Fruit fly (Drosophila melanogaster): ENCODE results near the gene CG7130.

- TF ChIP-seq pan (optimal IDR thresholded peaks at IDR 0.05), result no peak
- TF ChIP-seq Abd-B (GFP tag; optimal IDR thresholded peaks at IDR 0.05), result no peak
- no peak for TF ChIP-seq lola (GFP tag; optimal IDR thresholded peaks at IDR 0.05)
- no peak for TF ChIP-seq CG32264 (GFP tag; optimal IDR thresholded peaks at IDR 0.05)
- TF ChIP-seq Dif (GFP tag; optimal IDR thresholded peaks at IDR 0.05; ENCODE audit: partially characterized antibody), result no peak
- no peak for TF ChIP-seq OdsH (GFP tag; optimal IDR thresholded peaks at IDR 0.05)
- no peak for TF ChIP-seq usp (GFP tag; optimal IDR thresholded peaks at IDR 0.05)
- TF ChIP-seq Hr78 (GFP tag; optimal IDR thresholded peaks at IDR 0.05), result no peak
- no peak for TF ChIP-seq dmrt93B (GFP tag; optimal IDR thresholded peaks at IDR 0.05)
- no peak for TF ChIP-seq Dfd (GFP tag; optimal IDR thresholded peaks at IDR 0.05)
Observed at dm6 chr3L:22083131-22083648, 7.6 kb upstream of the CG7130 start.

All from whole organism, wandering third instar larva.